Worm (Caenorhabditis elegans) whole organism, L1 larva: ENCODE measurements around the gene R03H10.11.

ENCODE experiments used
- C04F5.9 ChIP-seq: sonication (generic microtip); optimal IDR thresholded peaks from 2 replicates; lab custom pipeline; 2016; ENCODE audit warnings: missing genetic modification characterization, missing compliant biosample characterization
- C16A3.4 ChIP-seq: fragments of 150-350 bp; optimal IDR thresholded peaks from 2 replicates; lab custom pipeline; 2014; ENCODE audit warnings: missing biosample characterization, missing genetic modification characterization
- C34B4.2 ChIP-seq: sonication (generic microtip); optimal IDR thresholded peaks from 2 replicates; lab custom pipeline; 2017; ENCODE audit warnings: mild to moderate bottlenecking, missing genetic modification characterization, missing compliant biosample characterization
- aly-2 ChIP-seq: fragments of 150-350 bp; optimal IDR thresholded peaks from 2 replicates; lab custom pipeline; 2014; ENCODE audit warnings: missing biosample characterization, missing genetic modification characterization
- ama-1 ChIP-seq: fragments of 150-350 bp; optimal IDR thresholded peaks from 2 replicates; lab custom pipeline; 2014
- blmp-1 ChIP-seq: fragments of 150-350 bp; optimal IDR thresholded peaks from 2 replicates; lab custom pipeline; 2014; ENCODE audit warnings: missing biosample characterization, missing genetic modification characterization
- ceh-63 ChIP-seq: fragments of 200-800 bp; sonication (Bioruptor generic); optimal IDR thresholded peaks from 2 replicates; lab custom pipeline; 2018; ENCODE audit warnings: mild to moderate bottlenecking, missing genetic modification characterization, missing compliant biosample characterization
- ceh-82 ChIP-seq, 3 experiments: fragments of 150-350 bp in 1 of 3; sonication (generic microtip) in 2 of 3; optimal IDR thresholded peaks; 2 replicates each; lab custom pipeline; 2014 to 2017; ENCODE audit warnings: missing biosample characterization in 3 of 3, missing genetic modification characterization in 3 of 3
- ceh-88 ChIP-seq: fragments of 200-800 bp; sonication (Bioruptor generic); IDR thresholded peaks from 2 replicates; pipeline ENCODE4 v1.3.6; 2022; ENCODE audit warnings: missing genetic modification characterization, missing compliant biosample characterization
- ceh-90 ChIP-seq: sonication (generic microtip); optimal IDR thresholded peaks from 2 replicates; lab custom pipeline; 2016; ENCODE audit warnings: missing genetic modification characterization, missing compliant biosample characterization
- dsc-1 ChIP-seq: sonication (generic microtip); optimal IDR thresholded peaks from 2 replicates; lab custom pipeline; 2016; ENCODE audit warnings: mild to moderate bottlenecking, missing genetic modification characterization, missing compliant biosample characterization
- efl-1 ChIP-seq, 4 experiments: fragments of 150-350 bp; optimal IDR thresholded peaks in 3 of 4; peaks in 1 of 4; 1 replicate in 1 of 4; 2 replicates in 3 of 4; lab custom pipeline; 2014; ENCODE audit warnings: missing biosample characterization in 2 of 4, missing genetic modification characterization in 2 of 4, missing genetic modification reagents in 2 of 4
- efl-3 ChIP-seq: fragments of 200-800 bp; sonication (Bioruptor generic); optimal IDR thresholded peaks from 2 replicates; lab custom pipeline; 2018; ENCODE audit warnings: mild to moderate bottlenecking, missing genetic modification characterization, missing compliant biosample characterization
- elt-2 ChIP-seq: sonication (generic microtip); optimal IDR thresholded peaks from 2 replicates; lab custom pipeline; 2016; ENCODE audit warnings: missing genetic modification characterization, mild to moderate bottlenecking, inconsistent platforms, missing compliant biosample characterization, missing genetic modification reagents
- fkh-8 ChIP-seq: sonication (generic microtip); optimal IDR thresholded peaks from 2 replicates; lab custom pipeline; 2016; ENCODE audit warnings: mild to moderate bottlenecking, missing genetic modification characterization, missing compliant biosample characterization
- fos-1 ChIP-seq: fragments of 150-350 bp; optimal IDR thresholded peaks from 2 replicates; lab custom pipeline; 2014; ENCODE audit warnings: missing biosample characterization, missing genetic modification characterization
- hlh-4 ChIP-seq: sonication (generic microtip); optimal IDR thresholded peaks from 2 replicates; lab custom pipeline; 2016; ENCODE audit warnings: mild to moderate bottlenecking, missing genetic modification characterization, missing compliant biosample characterization
- isw-1 ChIP-seq: fragments of 200-800 bp; sonication (Bioruptor generic); IDR thresholded peaks from 2 replicates; pipeline ENCODE4 v1.3.6; 2022; ENCODE audit warnings: missing genetic modification characterization, missing compliant biosample characterization
- jun-1 ChIP-seq: fragments of 150-350 bp; optimal IDR thresholded peaks from 2 replicates; lab custom pipeline; 2014; ENCODE audit warnings: missing biosample characterization, missing genetic modification reagents, missing genetic modification characterization
- mab-9 ChIP-seq: fragments of 200-800 bp; sonication (Bioruptor generic); IDR thresholded peaks from 2 replicates; pipeline ENCODE4 v1.3.6; 2022; ENCODE audit warnings: missing genetic modification reagents, missing genetic modification characterization, missing compliant biosample characterization
- nhr-76 ChIP-seq: sonication (generic microtip); optimal IDR thresholded peaks from 2 replicates; lab custom pipeline; 2017; ENCODE audit warnings: missing biosample characterization, missing genetic modification characterization
- nhr-84 ChIP-seq: sonication (generic microtip); optimal IDR thresholded peaks from 2 replicates; lab custom pipeline; 2017; ENCODE audit warnings: missing biosample characterization, missing genetic modification characterization
- nhr-85 ChIP-seq: sonication (generic microtip); peaks from one replicate; lab custom pipeline; 2016; ENCODE audit warnings: missing genetic modification characterization, inconsistent platforms, missing compliant biosample characterization
- pqm-1 ChIP-seq: sonication (generic microtip); optimal IDR thresholded peaks from 3 replicates; lab custom pipeline; 2017; ENCODE audit warnings: missing biosample characterization, missing genetic modification characterization
- sox-4 ChIP-seq: sonication (generic microtip); optimal IDR thresholded peaks from 2 replicates; lab custom pipeline; 2016; ENCODE audit warnings: missing genetic modification characterization, missing compliant biosample characterization
- sup-37 ChIP-seq: fragments of 200-800 bp; sonication (Bioruptor generic); optimal IDR thresholded peaks from 2 replicates; lab custom pipeline; 2018; ENCODE audit warnings: mild to moderate bottlenecking, missing genetic modification characterization, missing compliant biosample characterization
- tlp-1 ChIP-seq: fragments of 150-350 bp; optimal IDR thresholded peaks from 2 replicates; lab custom pipeline; 2014; ENCODE audit warnings: missing biosample characterization, missing genetic modification characterization
- unc-86 ChIP-seq: sonication (generic microtip); optimal IDR thresholded peaks from 2 replicates; lab custom pipeline; 2016; ENCODE audit warnings: missing genetic modification characterization, missing compliant biosample characterization
- unc-98 ChIP-seq: fragments of 200-800 bp; sonication (Bioruptor generic); IDR thresholded peaks from 2 replicates; pipeline ENCODE4 v1.3.6; 2022; ENCODE audit warnings: missing genetic modification characterization, missing compliant biosample characterization
- vab-15 ChIP-seq: sonication (generic microtip); optimal IDR thresholded peaks from 2 replicates; lab custom pipeline; 2017; ENCODE audit warnings: missing genotype, mild to moderate bottlenecking, missing genetic modification characterization, missing compliant biosample characterization
- xbp-1 ChIP-seq: sonication (generic microtip); optimal IDR thresholded peaks from 2 replicates; lab custom pipeline; 2016; ENCODE audit warnings: missing genetic modification characterization, missing compliant biosample characterization
- zip-4 ChIP-seq: fragments of 200-800 bp; sonication (Bioruptor generic); optimal IDR thresholded peaks from 2 replicates; lab custom pipeline; 2018; ENCODE audit warnings: mild to moderate bottlenecking, missing genetic modification characterization, moderate library complexity, missing compliant biosample characterization
- ztf-11 ChIP-seq, 2 experiments: sonication (generic microtip); optimal IDR thresholded peaks; 2 replicates each; lab custom pipeline; 2016 to 2017; ENCODE audit warnings: missing genetic modification characterization in 2 of 2, missing biosample characterization in 1 of 2, missing compliant biosample characterization in 1 of 2

R03H10.11 gene

ce11 chrII:4151499-4152132 lies 30.8 kb upstream of the R03H10.11 start (continued):
- TF ChIP-seq tlp-1 (tag; lab: Kevin White, UChicago): no peak
- TF ChIP-seq, all 84 proteins: peak for 17

- TF ChIP-seq blmp-1 (tag; lab: Kevin White, UChicago) (peak; percentile 74), ztf-11 (tag; optimal IDR thresholded peaks at IDR 0.05; lab: Kevin White, UChicago) (no peak), pqm-1 (tag; lab: Kevin White, UChicago) (no peak)
- TF ChIP-seq, all 84 proteins: peak for 1
These were observed 29.6 kb upstream of the R03H10.11 start for ce11 chrII:4152864-4153263.

DNA sequence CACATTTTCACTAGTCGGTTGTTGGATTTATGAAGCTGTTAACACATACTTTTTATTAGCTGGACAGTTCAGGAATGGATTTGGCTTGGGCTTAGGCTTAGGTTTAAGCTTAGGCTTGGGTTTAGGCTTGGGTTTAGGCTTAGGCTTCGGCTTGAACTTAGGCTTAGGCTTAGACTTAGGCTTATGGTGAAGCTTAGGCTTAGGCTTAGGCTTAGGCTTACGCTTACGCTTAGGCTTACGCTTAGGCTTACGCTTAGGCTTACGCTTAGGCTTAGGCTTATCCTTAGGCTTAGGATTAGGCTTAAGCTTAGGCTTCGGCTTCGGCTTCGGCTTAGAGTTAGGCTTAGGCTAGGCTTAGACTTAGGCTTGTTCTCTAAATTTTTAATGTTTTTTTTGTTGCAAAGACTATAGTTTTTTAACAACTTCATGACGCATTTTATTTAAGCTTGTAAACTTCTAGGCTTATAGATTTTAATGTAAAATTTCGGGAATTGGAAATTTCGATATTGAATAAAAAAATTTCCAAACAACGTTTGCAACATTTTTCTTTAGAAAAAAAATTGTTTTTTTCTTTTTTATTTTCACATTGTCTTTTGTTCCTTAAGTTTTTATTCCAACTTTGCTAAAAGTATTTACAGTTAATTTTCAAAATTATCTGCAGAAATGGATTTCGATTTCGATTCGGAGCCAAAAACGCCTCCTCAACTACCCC lies 27.2 kb upstream of the R03H10.11 start, which contains the start of gene R03H10.2:
Gene R03H10.2 (plus strand): TSS at position 662 of the 712 bp plus-strand sequence.
- TF ChIP-seq C16A3.4 (tag; lab: Kevin White, UChicago): no peak
- no peak for TF ChIP-seq efl-1 (optimal IDR thresholded peaks at IDR 0.05; lab: Kevin White, UChicago)
- peak in 1 of 2 experiments; percentile 1 for TF ChIP-seq efl-1 (GFP tag; optimal IDR thresholded peaks at IDR 0.05 in 1 of 2; lab: Kevin White, UChicago)
- no peak for TF ChIP-seq sup-37 (GFP tag; lab: Kevin White, UChicago)

DNA sequence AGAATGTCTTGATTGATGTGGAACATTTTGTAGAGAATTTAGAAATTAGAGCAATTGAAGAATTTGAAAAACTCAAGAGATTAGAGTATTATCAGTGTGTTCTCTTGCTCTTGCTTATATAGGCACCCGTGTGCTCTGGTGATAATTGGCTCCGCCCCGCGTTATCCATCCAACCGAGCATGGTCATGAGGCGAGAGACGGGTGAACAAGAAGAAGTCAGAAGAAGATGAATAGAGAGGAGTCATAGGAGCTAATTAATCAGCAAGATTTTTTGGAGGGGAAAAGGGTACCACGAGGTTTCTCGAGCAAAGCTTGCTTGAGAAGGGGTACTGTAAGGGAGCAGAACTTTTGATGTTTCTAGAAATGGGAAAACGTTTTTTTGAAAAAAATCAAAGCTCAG lies 24.6 kb upstream of the R03H10.11 start:
- TF ChIP-seq efl-3 (GFP tag; lab: Kevin White, UChicago) (no peak), dsc-1 (tag; lab: Kevin White, UChicago) (peak; percentile 91), sox-4 (peak; percentile 36), C34B4.2 (tag; lab: Kevin White, UChicago) (no peak), fos-1 (no peak), ama-1 (lab: Kevin White, UChicago) (no peak), ceh-90 (tag; lab: Kevin White, UChicago) (no peak), jun-1 (tag; lab: Kevin White, UChicago) (no peak), fkh-8 (tag; lab: Kevin White, UChicago) (peak; percentile 51), ceh-88 (GFP tag; lab: Robert Waterston, UW) (no peak), elt-2 (tag; lab: Kevin White, UChicago) (no peak), ceh-82 (tag; optimal IDR thresholded peaks at IDR 0.05; lab: Kevin White, UChicago) (no peak), nhr-76 (tag; lab: Kevin White, UChicago) (no peak), zip-4 (no peak), nhr-84 (tag; lab: Kevin White, UChicago) (no peak), aly-2 (tag; lab: Kevin White, UChicago) (no peak)

DNA sequence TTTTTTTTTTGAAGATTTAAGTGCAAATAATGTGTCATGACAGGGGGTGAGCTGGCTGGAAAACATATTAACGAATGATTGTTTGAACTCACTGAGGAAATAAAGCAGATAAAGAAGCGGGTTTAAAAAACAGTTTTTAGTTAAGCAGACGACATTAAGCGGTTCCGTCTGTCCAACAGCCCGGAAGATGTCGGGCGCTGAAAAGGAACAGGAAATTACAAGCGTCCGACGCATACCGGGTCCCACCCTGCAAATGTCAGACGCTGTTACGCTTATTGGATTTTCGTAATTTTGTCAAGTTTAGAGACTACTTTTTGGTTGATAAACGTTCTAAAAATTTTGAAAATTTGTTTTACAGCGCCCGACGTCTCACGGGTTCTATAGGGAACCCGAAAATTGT lies 22.9 kb upstream of the R03H10.11 start:
- TF ChIP-seq mab-9: no peak
- no peak for TF ChIP-seq C04F5.9 (tag; lab: Kevin White, UChicago)
- no peak for TF ChIP-seq nhr-84 (tag; lab: Kevin White, UChicago)
- TF ChIP-seq ceh-63 (GFP tag; lab: Kevin White, UChicago): no peak
- TF ChIP-seq vab-15 (tag; lab: Kevin White, UChicago): no peak
- no peak for TF ChIP-seq nhr-76 (tag; lab: Kevin White, UChicago)
- no peak for TF ChIP-seq isw-1
- TF ChIP-seq hlh-4: no peak
- no peak for TF ChIP-seq unc-86
- TF ChIP-seq nhr-85 (tag; lab: Kevin White, UChicago): no peak
- TF ChIP-seq unc-98 (GFP tag; lab: Robert Waterston, UW): no peak
- no peak for TF ChIP-seq xbp-1 (tag; lab: Kevin White, UChicago)
